Worm (Caenorhabditis elegans) whole organism, young adult: Measurements from ENCODE around the gene hch-1.
"Not testable (repeated sequence)": the region's sequence is repeated elsewhere in the genome, so short reads cannot be mapped to it uniquely, and the experiment has no call there.

Source experiments
- Y53G8AR.9 ChIP-seq: fragments of 200-800 bp; sonication (Bioruptor generic); conservative IDR thresholded peaks from 2 replicates; pipeline ENCODE4 v1.3.6; 2022; ENCODE audit warnings: missing genetic modification reagents, missing genetic modification characterization, missing compliant biosample characterization
- Y67H2A.10 ChIP-seq: fragments of 200-800 bp; sonication (Bioruptor generic); conservative IDR thresholded peaks from 2 replicates; pipeline ENCODE4 v1.3.6; 2022; ENCODE audit warnings: missing genetic modification reagents, missing genetic modification characterization, missing compliant biosample characterization
- ama-1 ChIP-seq, 3 experiments: fragments of 150-350 bp in 1 of 3; sonication (generic microtip) in 2 of 3; optimal IDR thresholded peaks; 2 replicates each; lab custom pipeline; 2014 to 2018; ENCODE audit warnings: missing biosample characterization in 2 of 3, missing genetic modification characterization in 2 of 3, missing genetic modification reagents in 2 of 3
- cebp-1 ChIP-seq, 2 experiments: fragments of 200-800 bp in 1 of 2; sonication (Bioruptor generic) in 1 of 2; sonication (generic microtip) in 1 of 2; IDR thresholded peaks in 1 of 2; optimal IDR thresholded peaks in 1 of 2; 2 replicates each; pipeline versions ENCODE4 v1.3.6 to Lab custom; 2017 to 2022; ENCODE audit warnings: missing compliant biosample characterization in 2 of 2, missing genetic modification characterization in 2 of 2, mild to moderate bottlenecking in 1 of 2, missing genetic modification reagents in 1 of 2, moderate library complexity in 1 of 2
- mes-4 ChIP-seq: sonication (generic microtip); optimal IDR thresholded peaks from 2 replicates; lab custom pipeline; 2016; ENCODE audit warnings: missing genotype, missing genetic modification characterization, missing compliant biosample characterization
- unc-130 ChIP-seq: sonication (generic microtip); optimal IDR thresholded peaks from 2 replicates; lab custom pipeline; 2016; ENCODE audit warnings: missing genetic modification reagents, missing genetic modification characterization, missing compliant biosample characterization
- xnd-1 ChIP-seq: sonication (generic microtip); optimal IDR thresholded peaks from 2 replicates; lab custom pipeline; 2016; ENCODE audit warnings: missing genotype, missing genetic modification reagents, missing genetic modification characterization, missing compliant biosample characterization

DNA sequence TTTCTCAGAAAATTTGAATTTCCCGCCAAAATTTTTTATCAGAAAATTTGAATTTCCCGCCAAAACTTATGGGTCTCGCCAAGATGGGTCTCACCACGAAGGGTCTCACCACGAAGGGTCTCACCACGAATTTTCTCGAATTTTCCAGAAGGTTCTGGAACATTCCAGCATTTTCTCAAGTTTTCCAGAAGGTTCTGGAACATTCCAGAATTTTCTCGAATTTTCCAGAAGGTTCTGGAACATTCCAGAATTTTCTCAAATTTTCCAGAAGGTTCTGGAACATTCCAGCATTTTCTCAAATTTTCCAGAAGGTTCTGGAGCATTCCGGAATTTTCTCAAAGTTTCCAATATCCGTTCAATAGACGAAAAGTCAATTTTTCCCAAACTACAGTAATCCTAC is 24.4 kb upstream of the hch-1 start:
- TF ChIP-seq cebp-1 (GFP tag; IDR thresholded peaks at IDR 0.05; lab: Robert Waterston, UW); cebp-1 (tag; optimal IDR thresholded peaks at IDR 0.05; lab: Kevin White, UChicago); xnd-1 (tag; lab: Kevin White, UChicago); ama-1 (optimal IDR thresholded peaks at IDR 0.05; lab: Kevin White, UChicago); ama-1 (GFP tag; optimal IDR thresholded peaks at IDR 0.05; lab: Kevin White, UChicago); unc-130; Y67H2A.10; Y53G8AR.9 (GFP tag; lab: Robert Waterston, UW); mes-4 (tag; lab: Kevin White, UChicago): not testable (repeated sequence)
